Fruit fly (Drosophila melanogaster) whole organism, embryonic: ENCODE data around the gene mRpS33.

ENCODE experiments used
- ATbp ChIP-seq: fragments of 200-800 bp; sonication (Bioruptor generic); optimal IDR thresholded peaks from 2 replicates; lab custom pipeline; 2017; ENCODE audit warnings: missing biosample characterization, mild to moderate bottlenecking, missing genetic modification characterization, missing genetic modification reagents
- Atf-2 ChIP-seq: fragments of 200-800 bp; sonication (Bioruptor generic); optimal IDR thresholded peaks from 2 replicates; lab custom pipeline; 2016; ENCODE audit warnings: missing biosample characterization, missing genetic modification characterization
- Bteb2 ChIP-seq: fragments of 200-800 bp; sonication (Bioruptor generic); optimal IDR thresholded peaks from 2 replicates; lab custom pipeline; 2016; ENCODE audit warnings: missing biosample characterization, missing genetic modification characterization
- CG10543 ChIP-seq: fragments of 200-800 bp; sonication (Bioruptor generic); optimal IDR thresholded peaks from 3 replicates; lab custom pipeline; 2017; ENCODE audit warnings: missing biosample characterization, mild to moderate bottlenecking, missing genetic modification characterization, moderate library complexity
- CG12391 ChIP-seq: fragments of 200-800 bp; sonication (Bioruptor generic); optimal IDR thresholded peaks from 3 replicates; lab custom pipeline; 2018; ENCODE audit warnings: missing biosample characterization, mild to moderate bottlenecking, missing genetic modification characterization, moderate library complexity
- CG13287 ChIP-seq: fragments of 200-800 bp; sonication (Bioruptor generic); IDR thresholded peaks from 2 replicates; pipeline ENCODE4 v1.3.6; 2022; ENCODE audit warnings: missing biosample characterization, missing genetic modification characterization; ENCODE audit not compliant: partially characterized antibody
- CG14014 ChIP-seq: fragments of 200-800 bp; sonication (Bioruptor generic); IDR thresholded peaks from 2 replicates; pipeline ENCODE4 v1.3.6; 2022; ENCODE audit warnings: missing biosample characterization, missing genetic modification characterization
- CG15269 ChIP-seq: fragments of 200-800 bp; sonication (Bioruptor generic); optimal IDR thresholded peaks from 2 replicates; lab custom pipeline; 2018; ENCODE audit warnings: missing biosample characterization, mild to moderate bottlenecking, missing genetic modification characterization, moderate library complexity
- CG1529 ChIP-seq: fragments of 200-800 bp; sonication (Bioruptor generic); optimal IDR thresholded peaks from 3 replicates; lab custom pipeline; 2018; ENCODE audit warnings: missing biosample characterization, missing genetic modification characterization
- CG16863 ChIP-seq: fragments of 200-800 bp; sonication (Bioruptor generic); optimal IDR thresholded peaks from 3 replicates; lab custom pipeline; 2016; ENCODE audit warnings: missing biosample characterization, missing genetic modification characterization
- CG2116 ChIP-seq: fragments of 200-800 bp; sonication (Bioruptor generic); optimal IDR thresholded peaks from 3 replicates; lab custom pipeline; 2018; ENCODE audit warnings: missing biosample characterization, mild to moderate bottlenecking, missing genetic modification characterization
- CG2120 ChIP-seq: fragments of 200-800 bp; sonication (Bioruptor generic); optimal IDR thresholded peaks from 3 replicates; lab custom pipeline; 2016; ENCODE audit warnings: missing biosample characterization, missing genetic modification characterization
- CG2199 ChIP-seq: fragments of 200-800 bp; sonication (Bioruptor generic); IDR thresholded peaks from 3 replicates; pipeline ENCODE4 v1.3.6; 2022; ENCODE audit warnings: missing biosample characterization, missing genetic modification characterization
- CG32772 ChIP-seq: fragments of 200-800 bp; sonication (Bioruptor generic); IDR thresholded peaks from 2 replicates; pipeline ENCODE4 v1.3.6; 2022; ENCODE audit warnings: missing biosample characterization, missing genetic modification characterization
- CG33557 ChIP-seq: fragments of 200-800 bp; sonication (Bioruptor generic); optimal IDR thresholded peaks from 2 replicates; lab custom pipeline; 2019; ENCODE audit warnings: missing biosample characterization, mild to moderate bottlenecking, missing genetic modification characterization, moderate library complexity
- CG4820 ChIP-seq: fragments of 200-800 bp; sonication (Bioruptor generic); optimal IDR thresholded peaks from 3 replicates; lab custom pipeline; 2016; ENCODE audit warnings: missing biosample characterization, missing genetic modification characterization
- CG6272 ChIP-seq: fragments of 200-800 bp; sonication (Bioruptor generic); IDR thresholded peaks from 2 replicates; pipeline ENCODE4 v1.3.6; 2022; ENCODE audit warnings: missing biosample characterization, missing genetic modification characterization
- CG6854 ChIP-seq: fragments of 200-800 bp; sonication (Bioruptor generic); optimal IDR thresholded peaks from 3 replicates; lab custom pipeline; 2017; ENCODE audit warnings: missing biosample characterization, mild to moderate bottlenecking, missing genetic modification characterization
- CG7928 ChIP-seq: fragments of 200-800 bp; sonication (Bioruptor generic); optimal IDR thresholded peaks from 2 replicates; lab custom pipeline; 2017; ENCODE audit warnings: missing biosample characterization, mild to moderate bottlenecking, missing genetic modification characterization
- CG7987 ChIP-seq: fragments of 200-800 bp; sonication (Bioruptor generic); optimal IDR thresholded peaks from 2 replicates; lab custom pipeline; 2018; ENCODE audit warnings: missing biosample characterization, mild to moderate bottlenecking, missing genetic modification characterization, moderate library complexity
- CG8089 ChIP-seq: fragments of 200-800 bp; sonication (Bioruptor generic); optimal IDR thresholded peaks from 3 replicates; lab custom pipeline; 2016; ENCODE audit warnings: missing biosample characterization, missing genetic modification characterization
- CG8944 ChIP-seq: fragments of 200-800 bp; sonication (Bioruptor generic); optimal IDR thresholded peaks from 3 replicates; lab custom pipeline; 2016; ENCODE audit warnings: missing biosample characterization, missing genetic modification characterization
- Camta ChIP-seq: fragments of 200-800 bp; sonication (Bioruptor generic); optimal IDR thresholded peaks from 2 replicates; lab custom pipeline; 2016; ENCODE audit warnings: missing biosample characterization, missing genetic modification characterization
- Chrac-16 ChIP-seq: fragments of 200-800 bp; sonication (Bioruptor generic); optimal IDR thresholded peaks from 3 replicates; lab custom pipeline; 2016; ENCODE audit warnings: missing biosample characterization, missing genetic modification characterization
- CkIIα-i1 ChIP-seq: fragments of 200-800 bp; sonication (Bioruptor generic); IDR thresholded peaks from 2 replicates; pipeline ENCODE4 v1.3.6; 2022; ENCODE audit warnings: missing biosample characterization, missing genetic modification characterization
- Doc2 ChIP-seq: fragments of 200-800 bp; sonication (Bioruptor generic); IDR thresholded peaks from 2 replicates; pipeline ENCODE4 v1.3.6; 2022; ENCODE audit warnings: missing biosample characterization, missing genetic modification characterization
- Eip74EF ChIP-seq, 2 experiments: fragments of 200-800 bp in 1 of 2; fragments of >200 bp in 1 of 2; sonication (Bioruptor generic) in 1 of 2; optimal IDR thresholded peaks; 2 replicates each; lab custom pipeline; 2017 to 2019; ENCODE audit warnings: missing biosample characterization in 2 of 2, missing genetic modification characterization in 2 of 2, mild to moderate bottlenecking in 1 of 2, moderate library complexity in 1 of 2
- Fer1 ChIP-seq: fragments of 200-800 bp; sonication (Bioruptor generic); optimal IDR thresholded peaks from 2 replicates; lab custom pipeline; 2017; ENCODE audit warnings: missing biosample characterization, mild to moderate bottlenecking, missing genetic modification characterization
- Lhr ChIP-seq: fragments of 200-800 bp; sonication (Bioruptor generic); optimal IDR thresholded peaks from 3 replicates; lab custom pipeline; 2017; ENCODE audit warnings: mild to moderate bottlenecking, missing biosample characterization, missing genetic modification reagents, missing genetic modification characterization
- Med ChIP-seq: fragments of 200-800 bp; sonication (Bioruptor generic); peaks from one replicate; lab custom pipeline; 2016; ENCODE audit warnings: missing biosample characterization, missing genetic modification characterization, mild to moderate bottlenecking, inconsistent platforms, moderate library complexity
- Mes4 ChIP-seq: fragments of 200-800 bp; sonication (Bioruptor generic); optimal IDR thresholded peaks from 2 replicates; lab custom pipeline; 2016; ENCODE audit warnings: missing biosample characterization, missing genetic modification characterization
- Oaz ChIP-seq: fragments of 200-800 bp; sonication (Bioruptor generic); IDR thresholded peaks from 2 replicates; pipeline ENCODE4 v1.3.6; 2022; ENCODE audit warnings: missing biosample characterization, missing genetic modification characterization
- Optix ChIP-seq: fragments of 200-800 bp; sonication (Bioruptor generic); IDR thresholded peaks from 3 replicates; pipeline ENCODE4 v1.3.6; 2022; ENCODE audit warnings: missing biosample characterization, missing genetic modification characterization
- Sin3A ChIP-seq: fragments of >200 bp; optimal IDR thresholded peaks from 2 replicates; lab custom pipeline; 2018
- ash1 ChIP-seq: fragments of 200-800 bp; sonication (Bioruptor generic); optimal IDR thresholded peaks from 2 replicates; lab custom pipeline; 2018; ENCODE audit warnings: missing biosample characterization, mild to moderate bottlenecking, missing genetic modification characterization
- ato ChIP-seq: fragments of 200-800 bp; sonication (Bioruptor generic); IDR thresholded peaks from 2 replicates; pipeline ENCODE4 v1.3.6; 2022; ENCODE audit warnings: missing biosample characterization, missing genetic modification characterization; ENCODE audit not compliant: partially characterized antibody
- cas ChIP-seq: fragments of 200-800 bp; sonication (Bioruptor generic); IDR thresholded peaks from 2 replicates; pipeline ENCODE4 v1.3.6; 2022; ENCODE audit warnings: missing biosample characterization, missing genetic modification characterization
- cg ChIP-seq: fragments of 200-800 bp; sonication (Bioruptor generic); optimal IDR thresholded peaks from 3 replicates; lab custom pipeline; 2019; ENCODE audit warnings: missing biosample characterization, mild to moderate bottlenecking, missing genetic modification characterization, moderate library complexity
- croc ChIP-seq: fragments of 200-800 bp; sonication (Bioruptor generic); conservative IDR thresholded peaks from 3 replicates; pipeline ENCODE4 v1.3.6; 2022; ENCODE audit warnings: missing biosample characterization, missing genetic modification characterization
- dati ChIP-seq: fragments of 200-800 bp; sonication (Bioruptor generic); IDR thresholded peaks from 2 replicates; pipeline ENCODE4 v1.3.6; 2022; ENCODE audit warnings: missing biosample characterization, missing genetic modification characterization
- dm ChIP-seq: fragments of 200-800 bp; sonication (Bioruptor generic); optimal IDR thresholded peaks from 3 replicates; lab custom pipeline; 2016; ENCODE audit warnings: missing biosample characterization, missing genetic modification characterization
- dysf ChIP-seq: fragments of 200-800 bp; sonication (Bioruptor generic); IDR thresholded peaks from 3 replicates; pipeline ENCODE4 v1.3.6; 2022; ENCODE audit warnings: missing biosample characterization, missing genetic modification characterization
- en ChIP-seq: fragments of 200-800 bp; sonication (Bioruptor generic); optimal IDR thresholded peaks from 2 replicates; lab custom pipeline; 2016; ENCODE audit warnings: missing biosample characterization, missing genetic modification characterization
- esg ChIP-seq: fragments of 200-800 bp; sonication (Bioruptor generic); conservative IDR thresholded peaks from 2 replicates; pipeline ENCODE4 v1.3.6; 2022; ENCODE audit warnings: missing biosample characterization, missing genetic modification characterization
- gce ChIP-seq: fragments of 200-800 bp; sonication (Bioruptor generic); IDR thresholded peaks from 3 replicates; pipeline ENCODE4 v1.3.6; 2022; ENCODE audit warnings: missing biosample characterization, missing genetic modification characterization
- nmo ChIP-seq: fragments of 200-800 bp; sonication (Bioruptor generic); optimal IDR thresholded peaks from 2 replicates; lab custom pipeline; 2018; ENCODE audit warnings: missing biosample characterization, mild to moderate bottlenecking, missing genetic modification characterization, moderate library complexity
- org-1 ChIP-seq: fragments of 200-800 bp; sonication (Bioruptor generic); optimal IDR thresholded peaks from 2 replicates; lab custom pipeline; 2017; ENCODE audit warnings: missing biosample characterization, missing genetic modification characterization
- pb ChIP-seq: fragments of 200-800 bp; sonication (Bioruptor generic); optimal IDR thresholded peaks from 3 replicates; lab custom pipeline; 2016; ENCODE audit warnings: missing biosample characterization, missing genetic modification characterization
- repo ChIP-seq: fragments of 200-800 bp; sonication (Bioruptor generic); optimal IDR thresholded peaks from 2 replicates; lab custom pipeline; 2016; ENCODE audit warnings: missing biosample characterization, missing genetic modification characterization
- salm ChIP-seq: fragments of 200-800 bp; sonication (Bioruptor generic); optimal IDR thresholded peaks from 2 replicates; lab custom pipeline; 2018; ENCODE audit warnings: missing biosample characterization, mild to moderate bottlenecking, missing genetic modification characterization
- trh ChIP-seq: fragments of 200-800 bp; sonication (Bioruptor generic); optimal IDR thresholded peaks from 2 replicates; lab custom pipeline; 2016; ENCODE audit warnings: missing biosample characterization, missing genetic modification characterization
- tx ChIP-seq: fragments of 200-800 bp; sonication (Bioruptor generic); optimal IDR thresholded peaks from 2 replicates; lab custom pipeline; 2016; ENCODE audit warnings: missing biosample characterization, missing genetic modification characterization

mRpS33 gene

DNA sequence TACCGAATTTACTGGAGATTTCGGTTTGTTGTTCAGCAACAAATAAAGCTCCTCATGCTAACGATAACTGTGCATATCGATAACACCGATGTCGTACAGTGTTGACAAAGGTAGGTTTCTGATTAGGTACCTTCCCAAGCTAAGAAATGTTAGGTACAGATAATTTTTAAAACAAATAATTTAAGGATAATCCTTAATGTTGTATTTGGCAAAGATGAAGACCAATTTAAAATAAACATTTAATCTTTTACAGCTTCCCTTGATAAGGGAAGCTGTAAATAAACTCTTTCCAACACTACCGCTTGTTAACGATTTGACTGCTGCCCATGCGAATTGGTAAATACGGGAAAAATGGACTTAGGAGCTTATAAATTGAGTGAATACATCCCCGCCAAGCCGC lies 6.5 kb upstream of the mRpS33 start, which contains the start of the genes Ttc1 and CG14882 (continued):
- peak; percentile 74; the same call in 1 of the 3 replicates for TF ChIP-seq CG2199 (GFP tag; lab: Robert Waterston, UW)
- peak; percentile 66 for TF ChIP-seq CG33557 (GFP tag; lab: Kevin White, UChicago)
- TF ChIP-seq pb (GFP tag; lab: Kevin White, UChicago) = no peak
- peak; percentile 7 for TF ChIP-seq CG7928 (GFP tag; lab: Kevin White, UChicago)
- peak; percentile 70 for TF ChIP-seq CG10543 (GFP tag; lab: Kevin White, UChicago)
- no peak for TF ChIP-seq CkIIα-i1 (GFP tag; lab: Robert Waterston, UW)
- TF ChIP-seq CG2120 (GFP tag; lab: Kevin White, UChicago) = peak; percentile 95
- no peak; the same call in 1 of the 2 replicates for TF ChIP-seq ato
- TF ChIP-seq Lhr = peak; percentile 48
- peak; percentile 78 for TF ChIP-seq ATbp (GFP tag; lab: Kevin White, UChicago)
- TF ChIP-seq croc (GFP tag; lab: Robert Waterston, UW) = peak; percentile 66
- TF ChIP-seq Chrac-16 (GFP tag; lab: Kevin White, UChicago) = peak; percentile 84
- TF ChIP-seq en = peak; percentile 78
- TF ChIP-seq Bteb2 = peak; percentile 92
- TF ChIP-seq CG16863 (GFP tag; lab: Kevin White, UChicago) = peak; percentile 87
- peak; percentile 91 for TF ChIP-seq CG12391
- TF ChIP-seq Oaz (GFP tag; lab: Robert Waterston, UW) = peak; percentile 82
- TF ChIP-seq CG13287 (GFP tag; lab: Robert Waterston, UW) = peak; percentile 71
- peak; percentile 86 for TF ChIP-seq dysf
- TF ChIP-seq CG6854 (GFP tag; lab: Kevin White, UChicago) = peak; percentile 12
- peak; percentile 76 for TF ChIP-seq CG8089 (GFP tag; lab: Kevin White, UChicago)
- TF ChIP-seq CG8944 = peak; percentile 65
- TF ChIP-seq org-1 (GFP tag; lab: Kevin White, UChicago) = no peak
- no peak for TF ChIP-seq Eip74EF (GFP tag; optimal IDR thresholded peaks at IDR 0.05; lab: Kevin White, UChicago)
- peak; percentile 77 for TF ChIP-seq Mes4 (GFP tag; lab: Kevin White, UChicago)
- peak; percentile 50 for TF ChIP-seq salm (tag; lab: Kevin White, UChicago)
- TF ChIP-seq ash1 (GFP tag; lab: Kevin White, UChicago) = no peak
- TF ChIP-seq CG14014 = peak; percentile 93
- TF ChIP-seq Camta (GFP tag; lab: Kevin White, UChicago) = peak; percentile 79
- TF ChIP-seq CG4820 (GFP tag; lab: Kevin White, UChicago) = peak; percentile 61
- peak; percentile 72 for TF ChIP-seq CG2116 (GFP tag; lab: Kevin White, UChicago)
- peak; percentile 86 for TF ChIP-seq tx (GFP tag; lab: Kevin White, UChicago)
- no peak for TF ChIP-seq Sin3A
- TF ChIP-seq CG15269 (tag; lab: Kevin White, UChicago) = no peak
- TF ChIP-seq Optix = peak; percentile 69
- TF ChIP-seq trh (GFP tag; lab: Kevin White, UChicago) = peak; percentile 74
- peak; percentile 97 for TF ChIP-seq Med (GFP tag; lab: Kevin White, UChicago)
- TF ChIP-seq esg (GFP tag; lab: Robert Waterston, UW) = peak; percentile 85
- peak; percentile 65; the same call in 1 of the 2 replicates for TF ChIP-seq CG6272 (GFP tag; lab: Robert Waterston, UW)
- TF ChIP-seq Atf-2 (GFP tag; lab: Kevin White, UChicago) = peak; percentile 77
- peak; percentile 51; the same call in 1 of the 2 replicates for TF ChIP-seq cas (GFP tag; lab: Robert Waterston, UW)
- peak; percentile 25; the same call in 1 of the 2 replicates for TF ChIP-seq Doc2 (GFP tag; lab: Robert Waterston, UW)
- no peak for TF ChIP-seq cg (GFP tag; lab: Kevin White, UChicago)
- TF ChIP-seq CG7987 (GFP tag; lab: Kevin White, UChicago) = peak; percentile 24
- TF ChIP-seq dati (GFP tag; lab: Robert Waterston, UW) = no peak
- TF ChIP-seq nmo (GFP tag; lab: Kevin White, UChicago) = peak; percentile 81
- TF ChIP-seq CG1529 (GFP tag; lab: Kevin White, UChicago) = peak; percentile 62
- TF ChIP-seq dm = peak; percentile 67
- peak; percentile 72 for TF ChIP-seq CG32772 (GFP tag; lab: Robert Waterston, UW)
- TF ChIP-seq gce = peak; percentile 13; the same call in 1 of the 3 replicates
- TF ChIP-seq Fer1 (GFP tag; lab: Kevin White, UChicago) = peak; percentile 81
- peak; percentile 46 for TF ChIP-seq repo
